Worm (Caenorhabditis elegans): ENCODE measurements around the gene F28F9.3.

The F28F9.3 gene

DNA sequence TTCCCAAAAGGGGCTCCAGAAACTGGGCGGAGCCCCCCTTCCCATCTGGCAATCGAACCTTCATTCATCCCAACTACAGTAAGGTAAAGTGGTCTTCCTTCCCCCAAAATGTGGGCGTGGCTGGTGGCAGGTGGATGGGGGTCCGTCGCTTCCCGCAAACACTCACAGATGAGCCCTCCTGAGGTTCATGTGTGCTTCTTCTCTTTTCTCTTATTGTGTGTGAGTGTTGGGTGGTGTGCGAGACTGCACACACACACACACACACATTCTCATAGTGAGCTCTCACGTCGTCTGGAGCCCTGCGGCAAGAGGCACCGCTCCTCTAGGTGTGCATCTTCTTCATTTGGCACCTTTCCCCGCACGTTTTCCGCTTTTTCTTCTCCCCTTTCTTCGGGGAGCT lies 27.9 kb downstream of the F28F9.3 start:
- TF ChIP-seq hmg-4 (GFP tag; optimal IDR thresholded peaks at IDR 0.05) (no peak), aly-1 (tag; optimal IDR thresholded peaks at IDR 0.05) (peak; percentile 20)

DNA sequence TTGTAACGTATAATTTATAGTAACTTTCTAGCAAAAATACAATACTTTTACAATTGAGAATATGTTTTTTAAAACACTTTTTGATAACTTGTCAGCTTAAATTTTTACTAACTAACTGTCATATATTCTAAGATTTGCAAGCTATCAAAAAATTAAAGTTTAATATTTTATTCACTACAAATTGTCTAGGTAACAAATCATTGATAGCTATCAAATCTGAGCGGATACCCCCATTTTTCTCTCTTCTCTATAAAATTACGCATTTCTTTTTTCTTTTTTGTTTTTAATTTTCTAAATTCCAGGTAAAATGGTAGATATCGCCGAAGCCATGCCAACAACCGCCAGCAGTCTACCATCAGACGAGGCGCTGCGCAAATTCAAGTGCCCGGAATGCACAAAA lies 28.9 kb downstream of the F28F9.3 start, which contains the start of gene zag-1:
Gene zag-1 (plus strand): TSS at position 301 of the 400 bp plus-strand sequence.
- TF ChIP-seq aly-1 (tag; optimal IDR thresholded peaks at IDR 0.05) (no peak), sea-1 (GFP tag; conservative IDR thresholded peaks at IDR 0.05) (no peak), scrt-1 (GFP tag; IDR thresholded peaks at IDR 0.05) (no peak), tra-4 (tag; optimal IDR thresholded peaks at IDR 0.05) (no peak), pes-1 (GFP tag; IDR thresholded peaks at IDR 0.05) (no peak)

DNA sequence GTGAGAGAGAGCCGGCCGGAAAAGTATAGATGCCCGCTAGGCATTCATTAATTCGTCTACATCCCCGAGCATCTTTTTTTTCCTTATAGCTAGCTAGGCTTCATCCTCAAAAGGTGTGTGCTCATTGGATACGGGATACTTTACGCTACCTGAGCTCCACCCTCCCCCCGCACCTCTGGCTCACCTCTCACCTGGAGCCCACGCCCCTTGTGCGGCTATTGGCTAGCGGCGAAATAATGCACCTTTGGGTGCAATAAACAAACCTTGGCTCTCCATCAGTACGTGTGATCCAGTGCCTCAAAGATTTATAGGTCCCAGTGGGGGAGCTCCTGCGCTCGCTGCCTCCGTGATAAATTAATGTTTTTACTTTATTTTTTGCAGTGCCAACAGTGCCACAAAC lies 29.5 kb downstream of the F28F9.3 start:
- TF ChIP-seq flt-1 (GFP tag; IDR thresholded peaks at IDR 0.05) (no peak), scrt-1 (GFP tag; IDR thresholded peaks at IDR 0.05) (no peak), hmbx-1 (tag; optimal IDR thresholded peaks at IDR 0.05) (no peak), ceh-13 (GFP tag; optimal IDR thresholded peaks at IDR 0.05) (no peak), pes-1 (GFP tag; IDR thresholded peaks at IDR 0.05) (0 out of 2 replicates have a peak, but pooled peaks have one; percentile 18), hmg-4 (GFP tag; optimal IDR thresholded peaks at IDR 0.05) (peak; percentile 15)

DNA sequence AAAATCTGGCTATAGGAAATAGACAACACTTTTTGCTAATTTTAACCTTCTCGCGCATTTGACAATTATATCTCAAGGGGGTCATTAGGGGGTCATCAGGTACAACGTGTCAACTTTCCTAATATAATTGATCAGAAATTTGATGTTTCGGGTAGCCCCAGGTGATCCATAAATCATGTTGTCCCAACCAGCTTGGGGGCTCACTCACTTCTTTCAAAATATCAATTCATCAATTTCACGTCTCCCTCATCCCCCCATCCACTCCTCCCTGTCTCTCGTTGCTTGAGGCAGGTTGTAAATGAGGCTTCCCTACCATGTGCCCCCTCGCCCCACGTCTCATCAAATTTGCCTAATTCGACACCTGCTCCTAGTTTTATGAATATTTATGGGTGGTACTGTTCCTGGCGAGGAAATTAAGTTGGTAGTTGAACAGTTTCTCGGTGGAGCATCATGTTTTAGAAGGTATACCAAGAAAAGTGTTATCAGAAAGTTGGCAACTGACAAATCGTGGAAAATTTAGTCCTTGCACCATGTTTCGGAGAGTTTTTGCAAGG lies 31.4 kb downstream of the F28F9.3 start:
- no peak for TF ChIP-seq ceh-13 (GFP tag; optimal IDR thresholded peaks at IDR 0.05)
- TF ChIP-seq tra-4 (tag; optimal IDR thresholded peaks at IDR 0.05), result no peak
- no peak for TF ChIP-seq pes-1 (GFP tag; IDR thresholded peaks at IDR 0.05)
- TF ChIP-seq sea-1 (GFP tag; conservative IDR thresholded peaks at IDR 0.05), result no peak
- no peak for TF ChIP-seq flt-1 (GFP tag; IDR thresholded peaks at IDR 0.05)
- TF ChIP-seq ets-7 (tag; optimal IDR thresholded peaks at IDR 0.05), result no peak
- TF ChIP-seq hnd-1 (tag; optimal IDR thresholded peaks at IDR 0.05), result no peak
- TF ChIP-seq aly-1 (tag; optimal IDR thresholded peaks at IDR 0.05), result no peak
- TF ChIP-seq scrt-1 (GFP tag; IDR thresholded peaks at IDR 0.05), result no peak
- no peak for TF ChIP-seq ama-1 (optimal IDR thresholded peaks at IDR 0.05)
- TF ChIP-seq ceh-36 (tag; optimal IDR thresholded peaks at IDR 0.05), result no peak

DNA sequence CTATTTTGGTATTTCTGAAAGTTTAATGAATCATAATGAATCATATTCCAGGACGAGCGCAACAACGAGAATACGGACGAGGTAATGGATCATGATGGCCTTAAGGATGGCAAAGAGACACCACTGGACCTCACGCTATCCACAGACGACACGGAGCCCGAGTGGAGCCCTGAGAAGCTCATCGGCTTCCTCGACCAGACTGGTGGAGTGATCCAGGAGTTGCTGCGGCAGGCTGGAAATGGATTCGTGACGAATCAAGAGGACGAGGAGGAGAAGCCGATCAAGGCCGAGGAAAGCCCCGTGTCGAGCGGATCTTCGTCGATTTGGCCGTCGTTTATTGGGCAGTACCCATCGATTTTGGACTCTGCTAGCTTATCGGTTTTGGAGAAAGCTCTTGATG lies 32.9 kb downstream of the F28F9.3 start:
- TF ChIP-seq ama-1 (optimal IDR thresholded peaks at IDR 0.05), result no peak
- TF ChIP-seq tra-4 (tag; optimal IDR thresholded peaks at IDR 0.05), result no peak
- TF ChIP-seq pes-1 (GFP tag; IDR thresholded peaks at IDR 0.05), result no peak
- TF ChIP-seq ceh-13 (GFP tag; optimal IDR thresholded peaks at IDR 0.05), result no peak
- no peak for TF ChIP-seq hmbx-1 (tag; optimal IDR thresholded peaks at IDR 0.05)
- TF ChIP-seq tbx-11 (GFP tag; IDR thresholded peaks at IDR 0.05), result no peak
- no peak for TF ChIP-seq tbx-37 (GFP tag; conservative IDR thresholded peaks at IDR 0.05)
- TF ChIP-seq hnd-1 (tag; optimal IDR thresholded peaks at IDR 0.05), result no peak
- TF ChIP-seq sea-1 (GFP tag; conservative IDR thresholded peaks at IDR 0.05), result no peak
- TF ChIP-seq ets-7 (tag; optimal IDR thresholded peaks at IDR 0.05), result no peak
- no peak for TF ChIP-seq aly-1 (tag; optimal IDR thresholded peaks at IDR 0.05)
- TF ChIP-seq flt-1 (GFP tag; IDR thresholded peaks at IDR 0.05), result no peak
- no peak for TF ChIP-seq ceh-36 (tag; optimal IDR thresholded peaks at IDR 0.05)
- TF ChIP-seq B0310.2 (tag; optimal IDR thresholded peaks at IDR 0.05), result no peak

DNA sequence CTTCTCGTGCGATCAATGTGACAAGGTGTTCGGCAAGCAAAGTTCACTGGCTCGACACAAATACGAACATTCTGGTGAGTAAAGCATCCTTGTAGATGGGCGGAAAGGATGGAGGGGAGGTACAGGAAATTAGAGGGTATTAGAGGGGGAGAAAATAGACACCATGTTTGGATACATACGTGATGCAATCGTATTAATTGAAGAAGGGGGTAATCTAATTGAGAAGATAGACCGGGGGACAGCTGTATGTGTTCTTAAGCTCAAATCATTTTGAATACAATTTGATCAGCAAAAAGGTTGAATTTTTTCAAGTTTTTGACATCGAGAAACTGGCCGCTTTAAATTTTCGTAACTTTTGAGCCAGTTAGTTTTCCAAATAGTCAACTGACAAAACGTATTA lies 33.7 kb downstream of the F28F9.3 start:
- TF ChIP-seq hmbx-1 (tag; optimal IDR thresholded peaks at IDR 0.05) (no peak), hnd-1 (tag; optimal IDR thresholded peaks at IDR 0.05) (no peak), scrt-1 (GFP tag; IDR thresholded peaks at IDR 0.05) (no peak), ama-1 (optimal IDR thresholded peaks at IDR 0.05) (no peak), flt-1 (GFP tag; IDR thresholded peaks at IDR 0.05) (no peak), pes-1 (GFP tag; IDR thresholded peaks at IDR 0.05) (no peak), sea-1 (GFP tag; conservative IDR thresholded peaks at IDR 0.05) (no peak), B0310.2 (tag; optimal IDR thresholded peaks at IDR 0.05) (no peak), aly-1 (tag; optimal IDR thresholded peaks at IDR 0.05) (no peak), tra-4 (tag; optimal IDR thresholded peaks at IDR 0.05) (no peak), F13C5.2 (tag; optimal IDR thresholded peaks at IDR 0.05) (no peak), ceh-36 (tag; optimal IDR thresholded peaks at IDR 0.05) (no peak), tbx-11 (GFP tag; IDR thresholded peaks at IDR 0.05) (no peak), ceh-13 (GFP tag; optimal IDR thresholded peaks at IDR 0.05) (no peak), hmg-4 (GFP tag; optimal IDR thresholded peaks at IDR 0.05) (no peak), ets-7 (tag; optimal IDR thresholded peaks at IDR 0.05) (no peak), tbx-37 (GFP tag; conservative IDR thresholded peaks at IDR 0.05) (no peak)

DNA sequence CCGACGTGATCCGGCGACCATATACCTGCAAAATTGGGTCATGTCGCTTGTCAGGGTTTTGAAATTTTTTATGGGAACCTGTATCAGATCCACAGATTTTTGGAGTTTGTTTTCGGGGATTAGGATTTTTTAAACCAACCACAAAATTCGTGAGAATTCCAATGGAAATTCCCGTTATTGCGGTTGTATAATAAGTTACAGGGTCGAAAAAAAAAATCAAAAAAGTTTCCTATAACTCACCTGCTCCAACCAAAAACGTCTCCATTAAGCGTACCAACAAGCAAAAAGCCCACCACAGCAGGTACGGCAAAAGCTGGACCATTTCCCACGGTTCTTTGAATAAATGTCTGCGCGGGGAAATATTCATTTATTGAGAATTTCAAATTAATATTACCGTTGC lies 36.3 kb downstream of the F28F9.3 start:
- TF ChIP-seq F13C5.2 (tag; optimal IDR thresholded peaks at IDR 0.05), result no peak
- TF ChIP-seq flt-1 (GFP tag; IDR thresholded peaks at IDR 0.05), result no peak
- TF ChIP-seq ceh-36 (tag; optimal IDR thresholded peaks at IDR 0.05), result no peak
- TF ChIP-seq hmg-4 (GFP tag; optimal IDR thresholded peaks at IDR 0.05), result no peak
- no peak for TF ChIP-seq pes-1 (GFP tag; IDR thresholded peaks at IDR 0.05)
- no peak for TF ChIP-seq hmbx-1 (tag; optimal IDR thresholded peaks at IDR 0.05)
- no peak for TF ChIP-seq scrt-1 (GFP tag; IDR thresholded peaks at IDR 0.05)
- TF ChIP-seq aly-1 (tag; optimal IDR thresholded peaks at IDR 0.05), result no peak
- TF ChIP-seq ets-7 (tag; optimal IDR thresholded peaks at IDR 0.05), result no peak
- no peak for TF ChIP-seq tbx-11 (GFP tag; IDR thresholded peaks at IDR 0.05)

DNA sequence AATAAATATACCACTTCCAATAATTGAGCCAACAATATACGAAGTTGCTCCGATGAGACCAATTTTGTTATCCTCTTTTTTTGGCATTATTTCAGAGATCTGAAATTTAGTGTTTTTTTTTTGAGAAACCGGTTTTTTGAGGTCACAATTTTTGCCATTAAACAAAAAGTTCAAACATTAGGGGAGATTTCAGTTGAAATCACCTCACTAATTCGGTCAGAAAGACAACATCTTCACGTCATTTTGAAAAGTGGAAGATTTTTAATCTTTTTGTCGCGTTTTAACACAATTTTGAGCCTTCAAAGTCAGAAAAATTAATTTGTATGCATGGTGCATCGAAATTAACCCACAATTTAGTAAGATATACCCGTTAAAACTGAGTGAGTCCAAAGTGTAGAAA lies 38.3 kb downstream of the F28F9.3 start, which contains the start of gene aat-8:
Gene aat-8 (minus strand): TSS at position 101 of the 400 bp plus-strand sequence.
- TF ChIP-seq aly-1 (tag; optimal IDR thresholded peaks at IDR 0.05) (no peak), sea-1 (GFP tag; conservative IDR thresholded peaks at IDR 0.05) (no peak), ceh-36 (tag; optimal IDR thresholded peaks at IDR 0.05) (no peak)
